Fruit fly (Drosophila melanogaster) whole organism, pupa: ENCODE measurements around the gene Nna1.
A peak's percentile ranks its signal among the peaks of the same experiment; 100 is the strongest.

ENCODE experiments used
- CG10348 ChIP-seq: fragments of 200-800 bp; sonication (Bioruptor generic); IDR thresholded peaks from 2 replicates; pipeline ENCODE4 v1.3.6; 2022; ENCODE audit warnings: missing biosample characterization, missing genetic modification characterization
- CG12605 ChIP-seq: fragments of 200-800 bp; sonication (Bioruptor generic); IDR thresholded peaks from 2 replicates; pipeline ENCODE4 v1.3.6; 2022; ENCODE audit warnings: missing biosample characterization, missing genetic modification characterization
- CG13204 ChIP-seq: fragments of 200-800 bp; sonication (Bioruptor generic); optimal IDR thresholded peaks from 2 replicates; lab custom pipeline; 2018; ENCODE audit warnings: missing biosample characterization, mild to moderate bottlenecking, missing genetic modification characterization, moderate library complexity
- CG14655 ChIP-seq: fragments of 200-800 bp; sonication (Bioruptor generic); optimal IDR thresholded peaks from 3 replicates; lab custom pipeline; 2017; ENCODE audit warnings: mild to moderate bottlenecking, missing biosample characterization, missing genetic modification reagents, missing genetic modification characterization
- CG15710 ChIP-seq: fragments of 200-800 bp; sonication (Bioruptor generic); optimal IDR thresholded peaks from 2 replicates; lab custom pipeline; 2018; ENCODE audit warnings: missing biosample characterization, mild to moderate bottlenecking, missing genetic modification characterization, moderate library complexity
- CG17806 ChIP-seq: fragments of 200-800 bp; sonication (Bioruptor generic); optimal IDR thresholded peaks from 2 replicates; lab custom pipeline; 2018; ENCODE audit warnings: missing biosample characterization, mild to moderate bottlenecking, missing genetic modification characterization, moderate library complexity
- CG32121 ChIP-seq: fragments of 200-800 bp; sonication (Bioruptor generic); IDR thresholded peaks from 2 replicates; pipeline ENCODE4 v1.3.6; 2022; ENCODE audit warnings: missing biosample characterization, missing genetic modification characterization
- CG34367 ChIP-seq: fragments of 200-800 bp; sonication (Bioruptor generic); optimal IDR thresholded peaks from 2 replicates; lab custom pipeline; 2018; ENCODE audit warnings: missing biosample characterization, mild to moderate bottlenecking, missing genetic modification characterization
- CG4496 ChIP-seq: fragments of 200-800 bp; sonication (Bioruptor generic); IDR thresholded peaks from 3 replicates; pipeline ENCODE4 v1.3.6; 2022; ENCODE audit warnings: missing biosample characterization, missing genetic modification characterization
- CG8159 ChIP-seq: fragments of 200-800 bp; sonication (Bioruptor generic); optimal IDR thresholded peaks from 3 replicates; lab custom pipeline; 2018; ENCODE audit warnings: missing biosample characterization, mild to moderate bottlenecking, missing genetic modification characterization, moderate library complexity
- CG8301 ChIP-seq: fragments of 200-800 bp; sonication (Bioruptor generic); optimal IDR thresholded peaks from 2 replicates; lab custom pipeline; 2018; ENCODE audit warnings: missing biosample characterization, mild to moderate bottlenecking, missing genetic modification characterization
- CG9948 ChIP-seq: fragments of 200-800 bp; sonication (Bioruptor generic); optimal IDR thresholded peaks from 2 replicates; lab custom pipeline; 2018; ENCODE audit warnings: missing biosample characterization, mild to moderate bottlenecking, missing genetic modification characterization, moderate library complexity
- D1 ChIP-seq: fragments of 200-800 bp; sonication (Bioruptor generic); optimal IDR thresholded peaks from 2 replicates; lab custom pipeline; 2018; ENCODE audit warnings: missing biosample characterization, mild to moderate bottlenecking, missing genetic modification characterization, moderate library complexity
- EcR ChIP-seq: fragments of 200-800 bp; sonication (Bioruptor generic); optimal IDR thresholded peaks from 3 replicates; lab custom pipeline; 2019; ENCODE audit warnings: missing biosample characterization, missing genetic modification characterization, mild to moderate bottlenecking, moderate library complexity, missing genetic modification reagents
- Ets98B ChIP-seq: fragments of 200-800 bp; sonication (Bioruptor generic); IDR thresholded peaks from 2 replicates; pipeline ENCODE4 v1.3.6; 2022; ENCODE audit warnings: missing biosample characterization, missing genetic modification characterization
- Pif1A ChIP-seq: fragments of 200-800 bp; sonication (Bioruptor generic); optimal IDR thresholded peaks from 3 replicates; lab custom pipeline; 2016; ENCODE audit warnings: missing biosample characterization, missing genetic modification characterization
- Pif1B ChIP-seq: fragments of 200-800 bp; sonication (Bioruptor generic); optimal IDR thresholded peaks from 3 replicates; lab custom pipeline; 2016; ENCODE audit warnings: missing biosample characterization, missing genetic modification characterization
- Snoo ChIP-seq: fragments of 200-800 bp; sonication (Bioruptor generic); optimal IDR thresholded peaks from 3 replicates; lab custom pipeline; 2017; ENCODE audit warnings: missing biosample characterization, mild to moderate bottlenecking, missing genetic modification characterization, inconsistent platforms
- fd96Ca ChIP-seq: fragments of 200-800 bp; sonication (Bioruptor generic); IDR thresholded peaks from 3 replicates; pipeline ENCODE4 v1.3.6; 2022; ENCODE audit warnings: missing biosample characterization, missing genetic modification characterization
- gl ChIP-seq: fragments of 200-800 bp; sonication (Bioruptor generic); optimal IDR thresholded peaks from 2 replicates; lab custom pipeline; 2018; ENCODE audit warnings: missing biosample characterization, mild to moderate bottlenecking, missing genetic modification characterization
- rn ChIP-seq: fragments of 200-800 bp; sonication (Bioruptor generic); IDR thresholded peaks from 2 replicates; pipeline ENCODE4 v1.3.6; 2022; ENCODE audit warnings: missing biosample characterization, missing genetic modification characterization

Gene Nna1

DNA sequence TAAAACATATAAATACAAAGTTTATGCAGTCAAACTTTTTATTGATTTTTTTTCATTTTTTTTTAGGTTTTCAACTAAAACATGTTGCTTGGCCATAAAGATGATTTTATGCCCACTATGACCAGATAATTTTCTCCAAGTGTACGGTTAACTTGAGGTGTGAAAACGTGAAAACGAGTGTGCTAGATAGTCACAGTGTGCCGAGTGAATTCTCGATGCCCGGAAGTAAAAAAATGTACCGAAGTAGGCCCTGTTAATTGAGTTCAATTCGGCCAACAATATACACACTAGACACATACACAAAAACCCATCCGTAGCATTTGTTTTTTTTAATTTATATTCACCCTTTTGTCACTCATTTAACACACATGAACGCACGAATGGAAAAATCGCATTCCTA, at the start of gene Nna1:
Gene Nna1 (plus strand): TSS at position 301 of the 400 bp plus-strand sequence.
- TF ChIP-seq CG8301 (tag; lab: Kevin White, UChicago) (no peak), CG10348 (GFP tag; lab: Robert Waterston, UW) (no peak), Pif1A (GFP tag; lab: Kevin White, UChicago) (no peak), CG32121 (no peak), CG15710 (tag; lab: Kevin White, UChicago) (no peak), CG12605 (GFP tag; lab: Robert Waterston, UW) (no peak), CG4496 (GFP tag; lab: Robert Waterston, UW) (no peak), gl (tag; lab: Kevin White, UChicago) (no peak), D1 (tag; lab: Kevin White, UChicago) (no peak), CG17806 (tag; lab: Kevin White, UChicago) (no peak), fd96Ca (GFP tag; lab: Robert Waterston, UW) (no peak), CG14655 (GFP tag; lab: Kevin White, UChicago) (no peak), Snoo (no peak), CG8159 (tag; lab: Kevin White, UChicago) (no peak), rn (GFP tag; lab: Robert Waterston, UW) (no peak), EcR (GFP tag; lab: Kevin White, UChicago) (no peak), Pif1B (GFP tag; lab: Kevin White, UChicago) (no peak), CG34367 (tag; lab: Kevin White, UChicago) (no peak), CG13204 (no peak)

DNA sequence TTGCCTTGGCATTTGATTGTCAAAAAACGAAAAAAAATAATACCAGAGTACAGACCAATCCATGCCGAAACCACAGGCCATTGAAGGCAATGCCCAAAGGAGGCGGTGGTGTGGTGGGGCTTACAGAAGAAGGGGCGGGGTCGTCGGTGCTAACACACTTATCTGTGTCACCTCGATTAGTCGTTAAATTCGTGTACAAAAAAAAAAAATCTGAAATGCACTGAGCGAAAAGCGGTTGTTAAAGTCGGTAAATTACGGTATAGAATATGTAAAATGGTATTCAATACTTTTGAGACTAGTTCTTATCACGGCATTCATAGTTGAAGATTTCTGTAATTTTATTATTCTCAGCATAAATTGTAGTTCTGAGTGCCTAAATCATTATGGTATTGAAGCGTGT, 48.1 kb upstream of the Nna1 start:
- TF ChIP-seq Pif1A (GFP tag; lab: Kevin White, UChicago) = peak; percentile 3
- peak; percentile 58 for TF ChIP-seq CG17806 (tag; lab: Kevin White, UChicago)
- peak; percentile 57 for TF ChIP-seq CG8159 (tag; lab: Kevin White, UChicago)
- TF ChIP-seq CG13204 = no peak
- no peak for TF ChIP-seq CG12605 (GFP tag; lab: Robert Waterston, UW)
- peak; percentile 14 for TF ChIP-seq Snoo
- 0 out of 2 replicates have a peak, but pooled peaks have one; percentile 22 for TF ChIP-seq CG32121
- TF ChIP-seq D1 (tag; lab: Kevin White, UChicago) = no peak
- TF ChIP-seq Pif1B (GFP tag; lab: Kevin White, UChicago) = no peak
- TF ChIP-seq CG4496 (GFP tag; lab: Robert Waterston, UW) = peak; percentile 83
- TF ChIP-seq fd96Ca (GFP tag; lab: Robert Waterston, UW) = 0 out of 3 replicates have a peak, but pooled peaks have one; percentile 42
- TF ChIP-seq CG8301 (tag; lab: Kevin White, UChicago) = peak; percentile 17
- peak; percentile 5 for TF ChIP-seq CG14655 (GFP tag; lab: Kevin White, UChicago)
- 0 out of 2 replicates have a peak, but pooled peaks have one; percentile 22 for TF ChIP-seq Ets98B (GFP tag; lab: Robert Waterston, UW)
- TF ChIP-seq CG15710 (tag; lab: Kevin White, UChicago) = peak; percentile 56
- peak; percentile 32 for TF ChIP-seq CG9948 (tag; lab: Kevin White, UChicago)
- TF ChIP-seq rn (GFP tag; lab: Robert Waterston, UW) = 0 out of 2 replicates have a peak, but pooled peaks have one; percentile 24
- no peak for TF ChIP-seq EcR (GFP tag; lab: Kevin White, UChicago)
- TF ChIP-seq CG34367 (tag; lab: Kevin White, UChicago) = peak; percentile 46
- TF ChIP-seq CG10348 (GFP tag; lab: Robert Waterston, UW) = no peak
- TF ChIP-seq gl (tag; lab: Kevin White, UChicago) = no peak

DNA sequence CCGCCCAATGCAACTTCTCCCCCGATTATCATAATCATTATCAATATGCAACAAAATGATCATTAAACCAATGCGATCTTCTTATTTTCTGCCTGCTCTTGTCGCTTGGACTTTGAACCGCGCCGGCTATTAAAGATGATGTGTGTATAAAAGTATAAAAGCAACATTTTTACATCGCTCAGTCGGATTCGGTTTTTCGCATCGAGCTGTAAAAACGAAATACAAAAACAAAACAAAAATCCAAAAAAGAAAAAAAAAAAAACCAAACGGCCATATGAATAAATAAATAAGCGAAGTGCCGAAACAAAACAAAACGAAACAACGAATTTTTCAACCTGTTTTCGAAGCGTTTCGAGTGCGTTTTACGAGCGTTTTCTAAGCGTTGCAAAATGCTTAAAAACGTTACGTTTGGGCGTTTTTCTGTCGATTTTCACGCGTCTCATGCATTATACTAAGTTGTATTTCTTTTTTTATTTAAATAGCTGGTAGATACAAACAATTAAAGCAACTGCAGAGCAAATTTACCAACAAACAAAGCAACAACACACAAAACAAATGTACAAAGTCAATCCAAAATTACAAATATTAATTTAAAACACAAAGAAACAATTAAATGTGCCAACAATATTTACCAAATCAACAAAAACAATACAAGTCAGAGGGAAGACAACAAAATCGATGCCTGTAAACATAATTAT, 47.2 kb upstream of the Nna1 start:
- TF ChIP-seq Pif1B (GFP tag; lab: Kevin White, UChicago) = peak; percentile 69
- peak; percentile 78 for TF ChIP-seq CG13204
- peak; percentile 49; the same call in 2 of the 3 replicates for TF ChIP-seq CG4496 (GFP tag; lab: Robert Waterston, UW)
- TF ChIP-seq CG17806 (tag; lab: Kevin White, UChicago) = no peak
- no peak for TF ChIP-seq CG8301 (tag; lab: Kevin White, UChicago)
- TF ChIP-seq fd96Ca (GFP tag; lab: Robert Waterston, UW) = no peak
- no peak for TF ChIP-seq CG10348 (GFP tag; lab: Robert Waterston, UW)
- TF ChIP-seq CG8159 (tag; lab: Kevin White, UChicago) = peak; percentile 38
- peak; percentile 80 for TF ChIP-seq gl (tag; lab: Kevin White, UChicago)
- TF ChIP-seq rn (GFP tag; lab: Robert Waterston, UW) = no peak
- TF ChIP-seq CG9948 (tag; lab: Kevin White, UChicago) = no peak
- no peak for TF ChIP-seq D1 (tag; lab: Kevin White, UChicago)
- no peak for TF ChIP-seq CG32121
- peak; percentile 46 for TF ChIP-seq CG15710 (tag; lab: Kevin White, UChicago)
- TF ChIP-seq CG34367 (tag; lab: Kevin White, UChicago) = peak; percentile 41
- peak; percentile 41 for TF ChIP-seq Snoo
- TF ChIP-seq CG12605 (GFP tag; lab: Robert Waterston, UW) = no peak
- peak; percentile 19; the same call in 1 of the 2 replicates for TF ChIP-seq Ets98B (GFP tag; lab: Robert Waterston, UW)
- TF ChIP-seq EcR (GFP tag; lab: Kevin White, UChicago) = peak; percentile 61
- peak; percentile 56 for TF ChIP-seq Pif1A (GFP tag; lab: Kevin White, UChicago)
- peak; percentile 5 for TF ChIP-seq CG14655 (GFP tag; lab: Kevin White, UChicago)

dm6 chrX:13646175-13646574, 45.9 kb upstream of the Nna1 start:
- TF ChIP-seq CG8159 (tag; lab: Kevin White, UChicago) (no peak), CG15710 (tag; lab: Kevin White, UChicago) (no peak), CG14655 (GFP tag; lab: Kevin White, UChicago) (no peak), fd96Ca (GFP tag; lab: Robert Waterston, UW) (no peak), CG13204 (no peak), CG12605 (GFP tag; lab: Robert Waterston, UW) (no peak), CG32121 (no peak), Pif1B (GFP tag; lab: Kevin White, UChicago) (no peak)
